Fruit fly (Drosophila melanogaster) S2 (cell line): Measurements from ENCODE around the gene dikar.

Source experiments
- CG8478 ChIP-seq: fragments of >200 bp; optimal IDR thresholded peaks from 2 replicates; lab custom pipeline; 2018
- CTCF ChIP-seq, 2 experiments: fragments of >200 bp; optimal IDR thresholded peaks; 2 replicates each; lab custom pipeline; 2018

DNA sequence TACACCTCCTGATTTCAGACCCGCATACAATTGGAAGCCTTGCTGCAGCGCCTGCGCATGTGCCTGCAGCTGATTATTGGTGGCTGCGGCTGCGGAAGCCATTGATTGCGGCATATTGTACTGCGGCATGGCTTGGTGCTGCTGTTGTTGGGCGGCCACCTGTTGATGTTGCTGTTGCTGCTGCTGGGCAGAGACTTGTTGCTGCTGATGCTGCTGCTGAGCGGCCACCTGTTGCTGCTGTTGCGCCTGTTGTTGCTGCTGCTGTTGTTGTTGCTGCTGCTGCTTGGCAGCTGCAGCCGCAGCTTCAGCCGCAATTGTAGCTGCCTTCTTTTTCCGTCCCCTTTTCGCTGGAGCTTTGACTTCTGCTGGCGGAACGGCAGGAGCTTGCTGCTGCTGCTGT lies 11.9 kb downstream of the dikar start:
- TF ChIP-seq CG8478 (lab: Kevin White, UChicago) = no peak
- no peak for TF ChIP-seq CTCF (optimal IDR thresholded peaks at IDR 0.05; lab: Kevin White, UChicago)
